Fruit fly (Drosophila melanogaster): Measurements from ENCODE around the gene msl-2.

msl-2 gene

DNA sequence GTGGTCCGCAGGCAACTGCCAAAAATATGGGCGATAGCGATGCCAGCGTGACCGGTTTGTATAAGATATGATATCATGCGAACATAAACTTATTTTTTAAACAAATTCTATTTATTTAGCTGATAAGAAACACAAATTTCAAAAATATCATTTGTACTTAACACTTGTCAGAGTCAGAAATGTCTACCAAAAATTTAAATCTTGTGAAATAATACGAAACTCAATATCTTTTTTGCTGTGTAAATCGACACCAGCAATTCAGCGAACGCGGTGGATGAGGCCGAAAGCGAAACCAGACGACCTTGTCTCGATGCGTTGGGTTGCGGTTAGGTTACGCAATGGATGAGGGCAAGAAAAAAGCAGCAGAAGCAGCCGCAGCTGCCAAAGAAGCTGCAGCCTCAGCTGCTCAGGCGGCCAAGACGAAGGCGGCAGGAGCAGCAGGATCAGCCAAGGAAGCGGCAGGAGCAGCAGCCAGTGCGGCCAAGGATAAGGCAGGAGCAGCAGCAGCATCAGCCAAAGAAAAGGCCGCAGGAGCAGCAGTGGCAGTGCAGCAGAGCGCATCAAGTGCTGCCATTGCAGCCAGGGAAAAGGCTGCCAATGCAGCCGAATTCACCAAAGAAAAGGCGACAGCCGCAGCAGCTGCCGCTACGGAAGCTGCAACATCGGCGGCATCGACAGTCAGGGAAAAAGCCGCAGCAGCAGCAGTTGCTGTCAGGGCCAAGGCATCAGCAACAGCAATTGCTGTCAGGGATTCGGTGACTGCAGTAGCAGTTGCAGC, 49.2 kb downstream of the msl-2 start, which contains the start of gene CG31952:
Gene CG31952 (plus strand): TSS at position 167 of the 778 bp plus-strand sequence.
- TF ChIP-seq CTCF (optimal IDR thresholded peaks at IDR 0.05) (no peak), CG8478 (optimal IDR thresholded peaks at IDR 0.05) (no peak)

Data from S2 (cell line).